Worm (Caenorhabditis elegans): Measurements from ENCODE around the gene R03H10.2.

The R03H10.2 gene

ce11 chrII:4155112-4155823 lies at the start of gene R03H10.2:
TSS of gene R03H10.2 (plus strand) at chrII:4155773.
- no peak for TF ChIP-seq ama-1 (optimal IDR thresholded peaks at IDR 0.05)
- TF ChIP-seq ceh-36 (tag; optimal IDR thresholded peaks at IDR 0.05) = peak; percentile 85

DNA sequence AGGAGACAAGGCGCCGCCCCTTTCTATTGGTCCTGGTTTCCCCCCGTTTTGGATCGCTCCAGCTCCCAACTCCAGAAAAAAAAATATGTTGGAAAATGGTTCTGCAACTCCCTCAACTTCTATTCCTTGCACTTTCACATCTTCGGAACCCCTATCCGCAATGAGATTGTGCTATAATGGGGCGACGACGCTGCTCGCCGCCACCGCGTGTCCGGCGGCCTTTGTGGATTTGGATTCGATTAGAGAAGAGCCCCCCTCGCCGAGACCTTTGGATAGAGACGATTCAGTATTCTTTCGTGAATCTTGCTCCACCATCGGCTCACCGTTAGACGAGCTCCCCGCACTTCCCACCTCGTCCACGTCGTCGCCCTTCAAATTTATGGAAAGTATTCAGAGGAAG lies 48.4 kb upstream of the R03H10.2 start:
- no peak for TF ChIP-seq aly-1 (tag; optimal IDR thresholded peaks at IDR 0.05)
- no peak for TF ChIP-seq ets-7 (tag; optimal IDR thresholded peaks at IDR 0.05)
- TF ChIP-seq ceh-13 (GFP tag; optimal IDR thresholded peaks at IDR 0.05) = no peak
- TF ChIP-seq ceh-36 (tag; optimal IDR thresholded peaks at IDR 0.05) = no peak
- no peak for TF ChIP-seq tra-4 (tag; optimal IDR thresholded peaks at IDR 0.05)
- no peak for TF ChIP-seq sea-1 (GFP tag; conservative IDR thresholded peaks at IDR 0.05)
- no peak for TF ChIP-seq tbx-37 (GFP tag; conservative IDR thresholded peaks at IDR 0.05)
- no peak for TF ChIP-seq F13C5.2 (tag; optimal IDR thresholded peaks at IDR 0.05)
- no peak for TF ChIP-seq ama-1 (optimal IDR thresholded peaks at IDR 0.05)
- no peak for TF ChIP-seq pes-1 (GFP tag; IDR thresholded peaks at IDR 0.05)
- TF ChIP-seq tbx-11 (GFP tag; IDR thresholded peaks at IDR 0.05) = no peak
- no peak for TF ChIP-seq flt-1 (GFP tag; IDR thresholded peaks at IDR 0.05)

DNA sequence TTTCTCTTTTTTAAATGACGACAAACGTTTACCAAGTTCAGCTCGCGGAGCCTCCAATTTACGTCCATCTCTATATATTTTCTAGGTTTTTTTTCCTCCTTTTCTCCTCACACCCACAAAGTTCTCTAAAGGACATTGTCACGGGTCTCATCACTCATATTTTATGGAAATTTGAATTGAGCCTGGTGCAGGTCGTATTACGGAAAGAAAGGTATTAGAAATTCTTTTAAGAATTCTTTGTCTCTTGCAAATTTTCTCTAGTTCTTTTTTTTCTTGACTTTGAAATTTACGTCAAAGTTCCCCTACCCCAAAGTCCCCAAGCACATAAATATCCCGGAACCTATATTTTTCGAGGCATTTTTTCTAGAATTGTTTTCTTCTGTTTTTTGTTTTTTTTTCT lies 37.1 kb upstream of the R03H10.2 start:
- TF ChIP-seq scrt-1 (GFP tag; IDR thresholded peaks at IDR 0.05) (no peak), B0310.2 (tag; optimal IDR thresholded peaks at IDR 0.05) (no peak), ceh-13 (GFP tag; optimal IDR thresholded peaks at IDR 0.05) (no peak), tra-4 (tag; optimal IDR thresholded peaks at IDR 0.05) (no peak), ets-7 (tag; optimal IDR thresholded peaks at IDR 0.05) (no peak), flt-1 (GFP tag; IDR thresholded peaks at IDR 0.05) (no peak), F13C5.2 (tag; optimal IDR thresholded peaks at IDR 0.05) (no peak), aly-1 (tag; optimal IDR thresholded peaks at IDR 0.05) (no peak)

DNA sequence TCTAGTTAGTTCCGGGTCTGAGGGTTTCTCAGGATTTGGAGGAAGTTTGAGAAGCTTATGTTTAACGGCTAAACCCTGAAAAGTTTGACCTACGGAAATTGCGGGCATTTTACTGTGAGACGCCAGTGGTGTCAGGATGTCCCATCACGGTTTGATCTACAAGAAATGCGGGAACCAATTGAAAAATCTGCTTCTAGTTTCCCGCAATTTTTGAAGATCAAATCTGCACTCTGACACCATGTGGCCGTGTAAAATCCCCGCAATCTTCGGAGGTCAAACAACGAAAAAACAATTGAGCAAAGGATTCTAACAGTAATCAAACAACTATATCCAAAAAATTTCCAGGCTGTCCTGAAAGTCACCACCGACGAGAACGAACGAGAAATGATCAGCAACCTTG lies 32.7 kb upstream of the R03H10.2 start:
- TF ChIP-seq ceh-36 (tag; optimal IDR thresholded peaks at IDR 0.05) (no peak), hmbx-1 (tag; optimal IDR thresholded peaks at IDR 0.05) (no peak), tra-4 (tag; optimal IDR thresholded peaks at IDR 0.05) (no peak), sea-1 (GFP tag; conservative IDR thresholded peaks at IDR 0.05) (no peak), ceh-13 (GFP tag; optimal IDR thresholded peaks at IDR 0.05) (no peak), B0310.2 (tag; optimal IDR thresholded peaks at IDR 0.05) (no peak), tbx-11 (GFP tag; IDR thresholded peaks at IDR 0.05) (no peak), hmg-4 (GFP tag; optimal IDR thresholded peaks at IDR 0.05) (no peak), hnd-1 (tag; optimal IDR thresholded peaks at IDR 0.05) (no peak), pes-1 (GFP tag; IDR thresholded peaks at IDR 0.05) (no peak), F13C5.2 (tag; optimal IDR thresholded peaks at IDR 0.05) (no peak), scrt-1 (GFP tag; IDR thresholded peaks at IDR 0.05) (no peak), aly-1 (tag; optimal IDR thresholded peaks at IDR 0.05) (no peak), flt-1 (GFP tag; IDR thresholded peaks at IDR 0.05) (no peak), ets-7 (tag; optimal IDR thresholded peaks at IDR 0.05) (no peak), ama-1 (optimal IDR thresholded peaks at IDR 0.05) (no peak), tbx-37 (GFP tag; conservative IDR thresholded peaks at IDR 0.05) (no peak)

DNA sequence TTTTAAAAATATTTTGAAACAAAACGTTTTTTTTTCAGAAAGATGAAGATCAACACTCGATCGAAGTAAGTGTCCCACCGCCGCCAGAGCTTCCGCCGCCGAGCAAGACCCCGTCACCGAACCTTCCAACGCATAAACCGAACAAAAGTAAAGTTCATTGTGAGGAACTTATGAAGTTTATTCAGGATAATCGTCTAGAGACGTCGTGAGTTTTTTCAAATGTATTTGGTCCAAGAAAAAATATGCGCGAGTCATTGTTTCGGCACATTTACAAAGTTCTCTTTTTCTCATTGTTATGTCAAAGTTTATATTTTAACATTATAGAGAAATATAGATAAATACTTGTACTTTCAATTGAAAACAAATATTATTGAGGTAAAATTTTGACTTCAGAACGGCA lies 30.3 kb upstream of the R03H10.2 start:
- TF ChIP-seq flt-1 (GFP tag; IDR thresholded peaks at IDR 0.05) (no peak), aly-1 (tag; optimal IDR thresholded peaks at IDR 0.05) (no peak)

- TF ChIP-seq ceh-13 (GFP tag; optimal IDR thresholded peaks at IDR 0.05) = no peak
- no peak for TF ChIP-seq ceh-36 (tag; optimal IDR thresholded peaks at IDR 0.05)
- TF ChIP-seq hnd-1 (tag; optimal IDR thresholded peaks at IDR 0.05) = no peak
- no peak for TF ChIP-seq ets-7 (tag; optimal IDR thresholded peaks at IDR 0.05)
- no peak for TF ChIP-seq B0310.2 (tag; optimal IDR thresholded peaks at IDR 0.05)
- no peak for TF ChIP-seq scrt-1 (GFP tag; IDR thresholded peaks at IDR 0.05)
- no peak for TF ChIP-seq pes-1 (GFP tag; IDR thresholded peaks at IDR 0.05)
- TF ChIP-seq hmbx-1 (tag; optimal IDR thresholded peaks at IDR 0.05) = no peak
- no peak for TF ChIP-seq ama-1 (optimal IDR thresholded peaks at IDR 0.05)
- no peak for TF ChIP-seq aly-1 (tag; optimal IDR thresholded peaks at IDR 0.05)
- no peak for TF ChIP-seq sea-1 (GFP tag; conservative IDR thresholded peaks at IDR 0.05)
- TF ChIP-seq tbx-11 (GFP tag; IDR thresholded peaks at IDR 0.05) = no peak
Observed at ce11 chrII:4129450-4129849, 26.1 kb upstream of the R03H10.2 start.

DNA sequence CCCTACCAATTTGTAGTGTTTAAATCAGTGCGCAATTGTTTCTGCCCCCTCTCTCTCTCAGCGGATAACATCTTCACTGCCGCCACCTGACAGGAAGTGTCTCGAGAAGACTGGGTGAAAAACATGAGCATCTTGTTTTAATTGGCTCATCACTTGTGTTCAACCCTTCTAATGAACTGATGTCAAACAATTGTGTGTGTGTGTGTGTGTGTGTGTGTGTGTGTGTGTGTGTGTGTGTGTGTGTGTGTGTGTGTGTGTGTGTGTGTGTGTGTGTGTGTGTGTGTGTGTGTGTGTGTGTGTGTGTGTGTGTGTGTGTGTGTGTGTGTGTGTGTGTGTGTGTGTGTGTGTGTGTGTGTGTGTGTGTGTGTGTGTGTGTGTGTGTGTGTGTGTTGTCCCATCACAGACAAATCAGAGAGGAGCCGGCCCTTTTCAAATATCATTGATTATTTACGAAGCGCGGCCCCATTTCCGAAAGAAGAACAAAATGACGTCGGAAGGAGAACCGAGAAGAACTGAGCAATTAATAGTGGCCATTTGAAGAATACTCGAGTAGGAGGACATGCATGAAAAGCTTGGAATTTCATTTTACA lies 25.4 kb upstream of the R03H10.2 start:
- peak; percentile 7 for TF ChIP-seq ceh-36 (tag; optimal IDR thresholded peaks at IDR 0.05)
- TF ChIP-seq hmbx-1 (tag; optimal IDR thresholded peaks at IDR 0.05) = peak; percentile 50

DNA sequence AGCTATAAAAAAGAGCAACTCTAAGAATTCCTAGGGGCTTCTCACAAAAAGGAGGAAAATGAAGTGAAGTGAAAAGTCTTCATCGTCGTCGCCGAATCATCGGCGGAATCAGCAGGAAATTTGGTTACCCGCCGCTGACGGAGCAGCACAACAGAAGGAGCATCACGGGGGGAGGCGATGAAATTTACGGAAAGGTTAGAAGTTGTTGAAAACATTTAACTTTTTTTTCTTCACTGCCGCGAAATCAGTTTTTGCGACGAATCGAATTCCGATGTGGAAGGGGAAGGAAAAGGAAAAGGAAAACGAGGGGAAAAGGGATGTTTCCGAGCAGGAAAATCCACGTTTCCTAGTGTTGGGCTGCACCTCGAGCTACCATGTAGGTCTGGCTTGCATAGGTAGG lies 22.2 kb upstream of the R03H10.2 start:
- TF ChIP-seq F13C5.2 (tag; optimal IDR thresholded peaks at IDR 0.05) (no peak), ceh-13 (GFP tag; optimal IDR thresholded peaks at IDR 0.05) (no peak), hmbx-1 (tag; optimal IDR thresholded peaks at IDR 0.05) (no peak), tbx-11 (GFP tag; IDR thresholded peaks at IDR 0.05) (no peak), flt-1 (GFP tag; IDR thresholded peaks at IDR 0.05) (no peak), hnd-1 (tag; optimal IDR thresholded peaks at IDR 0.05) (no peak), ets-7 (tag; optimal IDR thresholded peaks at IDR 0.05) (no peak), scrt-1 (GFP tag; IDR thresholded peaks at IDR 0.05) (no peak), ama-1 (optimal IDR thresholded peaks at IDR 0.05) (no peak)
